Worm (Caenorhabditis elegans): ENCODE data around the gene ZK1055.7.

The ZK1055.7 gene

DNA sequence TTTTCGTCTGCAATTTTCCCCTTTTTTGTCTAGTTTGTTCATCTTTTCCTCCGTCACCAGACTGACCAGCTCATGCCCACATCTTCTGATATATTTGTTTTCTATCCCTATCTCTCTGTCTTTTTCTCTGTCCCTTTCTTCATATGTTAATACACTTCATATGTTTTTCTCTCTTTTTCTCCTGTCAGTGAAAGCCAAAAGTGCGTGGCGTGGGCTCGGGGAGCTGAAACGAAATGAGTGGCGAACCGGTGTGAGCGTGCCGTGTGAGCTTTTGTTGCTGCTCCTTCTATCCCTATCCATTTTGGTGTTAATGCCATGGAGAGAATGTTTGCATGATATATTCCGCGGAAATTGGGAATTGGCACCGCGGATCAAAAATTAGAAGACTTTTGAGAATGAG lies 26.7 kb upstream of the ZK1055.7 start:
- TF ChIP-seq nhr-43 (tag; optimal IDR thresholded peaks at IDR 0.05; ENCODE audit: poor library complexity, severe bottlenecking) (no peak), fos-1 (tag; optimal IDR thresholded peaks at IDR 0.05) (no peak), mml-1 (tag; optimal IDR thresholded peaks at IDR 0.05) (no peak), nhr-11 (tag; optimal IDR thresholded peaks at IDR 0.05) (no peak), pqm-1 (tag; optimal IDR thresholded peaks at IDR 0.05) (no peak), nfya-1 (tag; optimal IDR thresholded peaks at IDR 0.05; ENCODE audit: insufficient read depth) (no peak), lsy-12 (tag; optimal IDR thresholded peaks at IDR 0.05) (no peak)

DNA sequence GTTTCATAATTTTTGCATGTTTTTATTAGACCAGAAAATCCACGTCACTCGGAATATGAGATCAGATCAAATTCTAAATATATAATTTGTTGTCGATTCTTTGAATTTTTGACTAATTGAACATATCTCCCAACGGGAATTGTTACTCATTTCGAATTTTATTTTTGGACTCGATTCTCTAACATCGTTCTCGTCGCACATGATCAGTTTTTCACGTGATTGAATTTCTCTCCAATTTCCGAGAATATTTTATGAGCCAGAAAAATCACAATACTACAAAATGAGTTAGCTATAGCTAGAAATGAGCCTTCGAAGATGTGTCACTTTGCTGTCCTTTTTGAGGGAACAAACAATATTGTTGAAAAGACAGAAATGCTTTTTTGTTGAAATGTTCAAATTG lies 25.6 kb upstream of the ZK1055.7 start:
- TF ChIP-seq eor-1 (tag; optimal IDR thresholded peaks at IDR 0.05) = no peak
- TF ChIP-seq R02D3.7 (tag; optimal IDR thresholded peaks at IDR 0.05) = no peak
- TF ChIP-seq nhr-11 (tag; optimal IDR thresholded peaks at IDR 0.05) = peak; percentile 70
- no peak for TF ChIP-seq nhr-28 (tag; optimal IDR thresholded peaks at IDR 0.05)
- TF ChIP-seq sea-2 (GFP tag; optimal IDR thresholded peaks at IDR 0.05) = no peak
- TF ChIP-seq fkh-10 (GFP tag; optimal IDR thresholded peaks at IDR 0.05) = peak; percentile 13

DNA sequence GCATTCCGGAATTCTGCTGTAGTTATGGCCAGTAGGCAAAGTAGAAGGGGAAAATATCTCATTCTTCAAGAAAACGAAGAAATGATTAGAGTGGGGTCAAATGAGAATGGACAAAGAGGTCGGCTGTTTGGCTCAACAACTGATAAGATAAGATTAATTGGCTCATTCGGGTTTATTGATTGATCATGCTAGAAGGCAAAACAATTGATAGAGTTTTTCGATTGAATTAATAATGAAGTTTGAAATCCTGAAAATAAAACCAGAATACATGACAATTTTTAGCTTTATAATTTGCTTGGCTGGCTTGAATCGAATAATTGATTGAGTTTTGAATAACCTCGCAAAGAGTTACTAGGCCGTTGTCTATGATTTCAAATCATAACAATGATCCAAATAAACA lies 21.1 kb upstream of the ZK1055.7 start, which contains the start of gene ppt-1:
ppt-1 (minus strand) TSS at position 101 of the 400 bp plus-strand sequence.
- TF ChIP-seq aly-2 (tag; optimal IDR thresholded peaks at IDR 0.05) (no peak), nhr-28 (tag; optimal IDR thresholded peaks at IDR 0.05) (no peak), nhr-237 (tag; optimal IDR thresholded peaks at IDR 0.05) (no peak), lin-15B (tag; optimal IDR thresholded peaks at IDR 0.05) (no peak), ceh-9 (tag; optimal IDR thresholded peaks at IDR 0.05) (no peak), fos-1 (tag; optimal IDR thresholded peaks at IDR 0.05) (no peak), ztf-4 (tag; optimal IDR thresholded peaks at IDR 0.05) (no peak), ceh-16 (tag; optimal IDR thresholded peaks at IDR 0.05) (no peak), snpc-4 (tag; optimal IDR thresholded peaks at IDR 0.05) (no peak), egl-5 (tag; optimal IDR thresholded peaks at IDR 0.05) (no peak), jun-1 (tag; optimal IDR thresholded peaks at IDR 0.05) (no peak), ceh-82 (tag; optimal IDR thresholded peaks at IDR 0.05) (no peak), unc-62 (GFP tag; optimal IDR thresholded peaks at IDR 0.05) (no peak), skn-1 (tag; optimal IDR thresholded peaks at IDR 0.05) (no peak), eor-1 (tag; optimal IDR thresholded peaks at IDR 0.05) (no peak), tbx-2 (tag; optimal IDR thresholded peaks at IDR 0.05) (no peak)

- TF ChIP-seq snpc-4 (tag; optimal IDR thresholded peaks at IDR 0.05) (no peak), tbx-2 (tag; optimal IDR thresholded peaks at IDR 0.05) (no peak), nhr-23 (tag; optimal IDR thresholded peaks at IDR 0.05) (no peak), egl-5 (tag; optimal IDR thresholded peaks at IDR 0.05) (no peak), pqm-1 (tag; optimal IDR thresholded peaks at IDR 0.05) (no peak), sea-2 (GFP tag; optimal IDR thresholded peaks at IDR 0.05) (no peak)
Measured at ce11 chrV:6621894-6622293, 16.7 kb upstream of the ZK1055.7 start, which contains the start of gene nhr-37. Gene nhr-37 (plus strand): TSS chrV:6622194.

DNA sequence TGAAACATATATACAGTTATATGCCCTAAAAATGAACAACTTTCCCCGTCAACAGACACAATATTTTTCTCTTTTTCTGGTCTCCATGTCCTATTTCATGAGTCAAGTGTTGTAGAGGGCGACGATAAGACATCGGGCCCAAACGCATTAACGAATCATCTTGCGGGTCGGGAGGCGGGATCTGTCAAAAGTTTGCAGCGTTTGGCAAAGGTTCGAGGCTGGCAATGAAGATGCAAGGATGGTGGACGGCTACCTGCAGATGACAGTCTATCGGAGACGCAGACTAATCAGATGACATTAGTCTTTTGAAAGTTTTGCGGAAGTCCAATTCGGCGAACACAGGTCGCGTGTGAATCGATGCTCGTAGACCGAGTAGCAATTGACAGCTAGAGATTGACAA lies 15.6 kb upstream of the ZK1055.7 start:
- TF ChIP-seq nhr-25 (tag; optimal IDR thresholded peaks at IDR 0.05) (peak; percentile 52), elt-3 (tag; optimal IDR thresholded peaks at IDR 0.05) (no peak)

- peak; percentile 38 for TF ChIP-seq pha-4 (tag; optimal IDR thresholded peaks at IDR 0.05)
- peak; percentile 88 for TF ChIP-seq pqm-1 (tag; optimal IDR thresholded peaks at IDR 0.05)
- TF ChIP-seq jun-1 (tag; optimal IDR thresholded peaks at IDR 0.05) = no peak
- TF ChIP-seq elt-2 (tag; optimal IDR thresholded peaks at IDR 0.05) = peak; percentile 57
Measured at ce11 chrV:6616294-6616693, 11.1 kb upstream of the ZK1055.7 start.

DNA sequence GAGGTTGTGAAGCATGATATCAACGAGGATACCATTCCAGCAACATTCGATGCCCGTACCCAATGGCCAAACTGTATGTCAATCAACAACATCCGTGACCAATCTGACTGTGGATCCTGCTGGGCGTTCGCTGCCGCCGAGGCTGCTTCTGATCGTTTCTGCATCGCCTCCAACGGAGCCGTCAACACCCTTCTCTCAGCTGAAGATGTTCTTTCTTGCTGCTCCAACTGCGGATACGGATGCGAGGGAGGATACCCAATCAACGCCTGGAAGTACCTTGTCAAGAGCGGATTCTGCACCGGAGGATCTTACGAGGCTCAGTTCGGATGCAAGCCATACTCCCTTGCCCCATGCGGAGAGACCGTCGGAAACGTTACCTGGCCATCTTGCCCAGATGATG lies 9.8 kb upstream of the ZK1055.7 start:
- TF ChIP-seq lin-15B (tag; optimal IDR thresholded peaks at IDR 0.05) = no peak
- no peak for TF ChIP-seq nhr-76 (tag; optimal IDR thresholded peaks at IDR 0.05)
- TF ChIP-seq ama-1 (optimal IDR thresholded peaks at IDR 0.05) = no peak
- TF ChIP-seq nhr-23 (tag; optimal IDR thresholded peaks at IDR 0.05) = no peak
- TF ChIP-seq nhr-43 (tag; optimal IDR thresholded peaks at IDR 0.05; ENCODE audit: poor library complexity, severe bottlenecking) = no peak
- TF ChIP-seq mdl-1 (tag; optimal IDR thresholded peaks at IDR 0.05) = no peak
- TF ChIP-seq lsy-12 (tag; optimal IDR thresholded peaks at IDR 0.05) = no peak
- TF ChIP-seq nhr-25 (tag; optimal IDR thresholded peaks at IDR 0.05) = no peak
- TF ChIP-seq ceh-82 (tag; optimal IDR thresholded peaks at IDR 0.05) = no peak
- TF ChIP-seq pha-4 (tag; optimal IDR thresholded peaks at IDR 0.05) = no peak
- no peak for TF ChIP-seq nhr-77 (tag; optimal IDR thresholded peaks at IDR 0.05)
- no peak for TF ChIP-seq tbx-2 (tag; optimal IDR thresholded peaks at IDR 0.05)
- no peak for TF ChIP-seq nhr-237 (tag; optimal IDR thresholded peaks at IDR 0.05)
- no peak for TF ChIP-seq ztf-4 (tag; optimal IDR thresholded peaks at IDR 0.05)

Measured in whole organism, L3 larva.